Worm (Caenorhabditis elegans) whole organism, L4 larva: ENCODE measurements around the gene K05F1.6.
A peak's percentile ranks its signal among the peaks of the same experiment; 100 is the strongest.

Experiments used
- D1046.2 ChIP-seq: fragments of 200-800 bp; sonication (Bioruptor generic); IDR thresholded peaks from 2 replicates; pipeline ENCODE4 v1.3.6; 2022; ENCODE audit warnings: missing genetic modification characterization, missing compliant biosample characterization
- F37D6.2 ChIP-seq: sonication (generic microtip); optimal IDR thresholded peaks from 2 replicates; lab custom pipeline; 2016; ENCODE audit warnings: mild to moderate bottlenecking, missing genetic modification characterization, missing compliant biosample characterization
- R02D3.7 ChIP-seq: fragments of 150-350 bp; sonication (generic microtip); optimal IDR thresholded peaks from 3 replicates; lab custom pipeline; 2014; ENCODE audit warnings: missing biosample characterization, missing genetic modification characterization
- ZK337.2 ChIP-seq: fragments of 200-800 bp; sonication (Bioruptor generic); IDR thresholded peaks from 2 replicates; pipeline ENCODE4 v1.3.6; 2022; ENCODE audit warnings: missing genetic modification reagents, missing genetic modification characterization, missing compliant biosample characterization
- ZK546.5 ChIP-seq, 2 experiments: sonication (generic microtip); optimal IDR thresholded peaks; 2 replicates each; lab custom pipeline; 2017; ENCODE audit warnings: missing biosample characterization in 2 of 2, missing genetic modification characterization in 2 of 2
- aha-1 ChIP-seq: fragments of 150-350 bp; peaks from one replicate; lab custom pipeline; 2014; ENCODE audit warnings: missing biosample characterization, missing genetic modification characterization
- aly-2 ChIP-seq: sonication (generic microtip); optimal IDR thresholded peaks from 2 replicates; lab custom pipeline; 2018; ENCODE audit warnings: missing biosample characterization, missing genetic modification characterization
- arid-1 ChIP-seq: fragments of 200-800 bp; sonication (Bioruptor generic); conservative IDR thresholded peaks from 2 replicates; pipeline ENCODE4 v1.3.6; 2022; ENCODE audit warnings: missing genetic modification reagents, missing genetic modification characterization, missing compliant biosample characterization
- attf-4 ChIP-seq: sonication (generic microtip); optimal IDR thresholded peaks from 3 replicates; lab custom pipeline; 2017; ENCODE audit warnings: missing biosample characterization, missing genetic modification characterization
- ceh-32 ChIP-seq: sonication (generic microtip); optimal IDR thresholded peaks from 2 replicates; lab custom pipeline; 2016; ENCODE audit warnings: mild to moderate bottlenecking, missing genetic modification characterization, missing compliant biosample characterization; ENCODE audit not compliant: poor library complexity
- ces-1 ChIP-seq: fragments of 150-350 bp; sonication (generic microtip); optimal IDR thresholded peaks from 4 replicates; lab custom pipeline; 2014; ENCODE audit warnings: missing biosample characterization, missing genetic modification reagents, missing genetic modification characterization
- cey-2 ChIP-seq: sonication (generic microtip); optimal IDR thresholded peaks from 3 replicates; lab custom pipeline; 2017; ENCODE audit warnings: missing genetic modification characterization, mild to moderate bottlenecking, missing compliant biosample characterization, antibody characterized with exemption, borderline replicate concordance; ENCODE audit not compliant: insufficient read depth
- daf-12 ChIP-seq: fragments of 150-350 bp; optimal IDR thresholded peaks from 2 replicates; lab custom pipeline; 2014; ENCODE audit warnings: missing biosample characterization, missing genetic modification reagents, missing genetic modification characterization
- daf-16 ChIP-seq, 3 experiments: sonication (generic microtip); optimal IDR thresholded peaks; 2 replicates each; lab custom pipeline; 2016 to 2017; ENCODE audit warnings: missing genetic modification characterization in 3 of 3, missing genetic modification reagents in 3 of 3, mild to moderate bottlenecking in 2 of 3, missing compliant biosample characterization in 2 of 3, missing biosample characterization in 1 of 3, moderate library complexity in 1 of 3
- dmd-9 ChIP-seq: fragments of 200-800 bp; sonication (Bioruptor generic); IDR thresholded peaks from 2 replicates; pipeline ENCODE4 v1.3.6; 2022; ENCODE audit warnings: missing genetic modification reagents, missing genetic modification characterization, missing compliant biosample characterization
- dve-1 ChIP-seq: sonication (generic microtip); optimal IDR thresholded peaks from 2 replicates; lab custom pipeline; 2017; ENCODE audit warnings: antibody characterized with exemption, mild to moderate bottlenecking, missing genetic modification characterization, missing compliant biosample characterization; ENCODE audit not compliant: insufficient read depth
- egl-43 ChIP-seq: fragments of 200-800 bp; sonication (Bioruptor generic); IDR thresholded peaks from 2 replicates; pipeline ENCODE4 v1.3.6; 2022; ENCODE audit warnings: missing genetic modification reagents, missing genetic modification characterization, missing compliant biosample characterization
- fos-1 ChIP-seq: fragments of 150-350 bp; optimal IDR thresholded peaks from 2 replicates; lab custom pipeline; 2014; ENCODE audit warnings: missing biosample characterization, missing genetic modification characterization
- jun-1 ChIP-seq: fragments of 150-350 bp; optimal IDR thresholded peaks from 2 replicates; lab custom pipeline; 2014; ENCODE audit warnings: missing biosample characterization, missing genetic modification reagents, missing genetic modification characterization
- lin-29 ChIP-seq: fragments of 200-800 bp; sonication (Bioruptor generic); IDR thresholded peaks from 2 replicates; pipeline ENCODE4 v1.3.6; 2022; ENCODE audit warnings: missing genetic modification reagents, missing genetic modification characterization, missing compliant biosample characterization
- lin-38 ChIP-seq: fragments of 200-800 bp; sonication (Bioruptor generic); IDR thresholded peaks from 2 replicates; pipeline ENCODE4 v1.3.6; 2022; ENCODE audit warnings: missing genetic modification reagents, missing genetic modification characterization, missing compliant biosample characterization
- madf-5 ChIP-seq, 2 experiments: fragments of 200-800 bp; sonication (Bioruptor generic); IDR thresholded peaks; 2 replicates each; pipeline ENCODE4 v1.3.6; 2022; ENCODE audit warnings: missing compliant biosample characterization in 2 of 2, missing genetic modification characterization in 2 of 2
- mep-1 ChIP-seq: fragments of 150-350 bp; sonication (generic microtip); optimal IDR thresholded peaks from 3 replicates; lab custom pipeline; 2014; ENCODE audit warnings: missing biosample characterization, missing genetic modification characterization
- mxl-2 ChIP-seq: fragments of 200-800 bp; sonication (Bioruptor generic); conservative IDR thresholded peaks from 2 replicates; pipeline ENCODE4 v1.3.6; 2022; ENCODE audit warnings: missing genetic modification reagents, missing genetic modification characterization, missing compliant biosample characterization
- nhr-102 ChIP-seq: sonication (generic microtip); optimal IDR thresholded peaks from 2 replicates; lab custom pipeline; 2016; ENCODE audit warnings: mild to moderate bottlenecking, missing genetic modification characterization, moderate library complexity, missing compliant biosample characterization
- nhr-28 ChIP-seq: fragments of 150-350 bp; optimal IDR thresholded peaks from 2 replicates; lab custom pipeline; 2014; ENCODE audit warnings: missing biosample characterization, missing genetic modification characterization
- nhr-48 ChIP-seq: sonication (generic microtip); optimal IDR thresholded peaks from 2 replicates; lab custom pipeline; 2016; ENCODE audit warnings: mild to moderate bottlenecking, missing genetic modification characterization, missing compliant biosample characterization
- nhr-76 ChIP-seq: fragments of 150-350 bp; optimal IDR thresholded peaks from 2 replicates; lab custom pipeline; 2014; ENCODE audit warnings: missing biosample characterization, missing genetic modification characterization
- nhr-77 ChIP-seq: fragments of 150-350 bp; optimal IDR thresholded peaks from 2 replicates; lab custom pipeline; 2014; ENCODE audit warnings: missing biosample characterization, missing genetic modification characterization
- rbr-2 ChIP-seq: sonication (generic microtip); optimal IDR thresholded peaks from 2 replicates; lab custom pipeline; 2016; ENCODE audit warnings: missing genotype, missing genetic modification characterization, missing compliant biosample characterization
- saeg-2 ChIP-seq: fragments of 200-800 bp; sonication (Bioruptor generic); IDR thresholded peaks from 2 replicates; pipeline ENCODE4 v1.3.6; 2022; ENCODE audit warnings: missing genetic modification reagents, missing genetic modification characterization, missing compliant biosample characterization
- spr-3 ChIP-seq: fragments of 200-800 bp; sonication (Bioruptor generic); optimal IDR thresholded peaks from 2 replicates; lab custom pipeline; 2018; ENCODE audit warnings: mild to moderate bottlenecking, missing genetic modification characterization, missing compliant biosample characterization
- unc-62 ChIP-seq, 3 experiments: fragments of 150-350 bp in 1 of 3; sonication (generic microtip); optimal IDR thresholded peaks in 2 of 3; peaks in 1 of 3; 1 replicate in 1 of 3; 2 replicates in 2 of 3; lab custom pipeline; 2014 to 2017; ENCODE audit warnings: missing biosample characterization in 3 of 3, missing genetic modification characterization in 3 of 3, missing genetic modification reagents in 3 of 3, missing genotype in 1 of 3
- vab-7 ChIP-seq: fragments of 200-800 bp; sonication (Bioruptor generic); IDR thresholded peaks from 2 replicates; pipeline ENCODE4 v1.3.6; 2022; ENCODE audit warnings: missing genetic modification reagents, missing genetic modification characterization, missing compliant biosample characterization
- zag-1 ChIP-seq: fragments of 150-350 bp; optimal IDR thresholded peaks from 2 replicates; lab custom pipeline; 2014; ENCODE audit warnings: missing biosample characterization, missing genetic modification characterization
- zfp-2 ChIP-seq: sonication (generic microtip); optimal IDR thresholded peaks from 2 replicates; lab custom pipeline; 2016; ENCODE audit warnings: mild to moderate bottlenecking, missing genetic modification characterization, missing compliant biosample characterization
- ztf-11 ChIP-seq: fragments of 150-350 bp; optimal IDR thresholded peaks from 2 replicates; lab custom pipeline; 2014; ENCODE audit warnings: missing biosample characterization, missing genetic modification characterization

Gene K05F1.6

ce11 chrII:5772547-5773142, 9.7 kb upstream of the K05F1.6 start (continued):
- TF ChIP-seq dve-1 (tag; lab: Kevin White, UChicago) (peak; percentile 41), ztf-11 (tag; lab: Kevin White, UChicago) (no peak), lin-29 (GFP tag; lab: Robert Waterston, UW) (0 out of 2 replicates have a peak, but pooled peaks have one; percentile 27), daf-12 (tag; lab: Kevin White, UChicago) (no peak), aha-1 (tag; lab: Kevin White, UChicago) (peak; percentile 10), nhr-28 (tag; lab: Kevin White, UChicago) (peak; percentile 34), spr-3 (GFP tag; lab: Kevin White, UChicago) (peak; percentile 1), ces-1 (no peak), jun-1 (tag; lab: Kevin White, UChicago) (no peak), aly-2 (tag; lab: Kevin White, UChicago) (no peak), F37D6.2 (tag; lab: Kevin White, UChicago) (peak; percentile 2), madf-5 (GFP tag; IDR thresholded peaks at IDR 0.05; lab: Robert Waterston, UW) (0 out of 4 replicates have a peak, but pooled peaks of 1 of the 2 experiments have one; percentile 15), R02D3.7 (tag; lab: Kevin White, UChicago) (no peak), unc-62 (GFP tag; optimal IDR thresholded peaks at IDR 0.05 in 1 of 2; lab: Kevin White, UChicago) (peak in 1 of 2 experiments; percentile 93), unc-62 (tag; optimal IDR thresholded peaks at IDR 0.05; lab: Kevin White, UChicago) (no peak), cey-2 (tag; lab: Kevin White, UChicago) (no peak), saeg-2 (0 out of 2 replicates have a peak, but pooled peaks have one; percentile 43), D1046.2 (GFP tag; lab: Robert Waterston, UW) (0 out of 2 replicates have a peak, but pooled peaks have one; percentile 59), daf-16 (GFP tag; optimal IDR thresholded peaks at IDR 0.05; lab: Kevin White, UChicago) (peak in 1 of 2 experiments; percentile 33), daf-16 (tag; optimal IDR thresholded peaks at IDR 0.05; lab: Kevin White, UChicago) (no peak), arid-1 (GFP tag; lab: Robert Waterston, UW) (peak; percentile 72), rbr-2 (peak; percentile 49), ceh-32 (tag; lab: Kevin White, UChicago) (no peak), zfp-2 (tag; lab: Kevin White, UChicago) (no peak), nhr-48 (tag; lab: Kevin White, UChicago) (peak; percentile 24), nhr-77 (tag; lab: Kevin White, UChicago) (no peak), mxl-2 (no peak), ZK337.2 (0 out of 2 replicates have a peak, but pooled peaks have one; percentile 56), lin-38 (GFP tag; lab: Robert Waterston, UW) (peak; percentile 72)

ce11 chrII:5774120-5774519, 8.2 kb upstream of the K05F1.6 start, which contains the start of the genes dmd-5 and F10C1.1:
Gene dmd-5, minus strand, starts transcription at chrII:5774220.
Gene F10C1.1, plus strand, starts transcription at chrII:5774229.
- TF ChIP-seq attf-4 (tag; lab: Kevin White, UChicago), result no peak
- TF ChIP-seq unc-62 (GFP tag; optimal IDR thresholded peaks at IDR 0.05 in 1 of 2; lab: Kevin White, UChicago), result peak in 1 of 2 experiments; percentile 20
- TF ChIP-seq unc-62 (tag; optimal IDR thresholded peaks at IDR 0.05; lab: Kevin White, UChicago), result no peak
- TF ChIP-seq egl-43 (GFP tag; lab: Robert Waterston, UW), result no peak

- TF ChIP-seq nhr-102, result no peak
- TF ChIP-seq vab-7 (GFP tag; lab: Robert Waterston, UW), result no peak
- TF ChIP-seq nhr-76 (tag; lab: Kevin White, UChicago), result no peak
- TF ChIP-seq mep-1 (tag; lab: Kevin White, UChicago), result no peak
- no peak for TF ChIP-seq ZK546.5 (tag; optimal IDR thresholded peaks at IDR 0.05; lab: Kevin White, UChicago)
- TF ChIP-seq zag-1 (tag; lab: Kevin White, UChicago), result no peak
- no peak for TF ChIP-seq dmd-9 (GFP tag; lab: Robert Waterston, UW)
- TF ChIP-seq fos-1 (tag; lab: Kevin White, UChicago), result no peak
These were observed 7.4 kb upstream of the K05F1.6 start for ce11 chrII:5774879-5775278.
